Fruit fly (Drosophila melanogaster): ENCODE measurements around the gene Klp31E.

Gene Klp31E

dm6 chr2L:10430802-10431476 lies 17.1 kb downstream of the Klp31E start, which contains the start of the genes Bug22 and TfIIB (continued):
- TF ChIP-seq Nf-YB (GFP tag; optimal IDR thresholded peaks at IDR 0.05) = peak; percentile 51
- TF ChIP-seq Antp (GFP tag; optimal IDR thresholded peaks at IDR 0.05) = peak; percentile 71
- peak; percentile 70; the same call in 2 of the 3 replicates for TF ChIP-seq ken (GFP tag; IDR thresholded peaks at IDR 0.05)
- no peak for TF ChIP-seq ab (GFP tag; optimal IDR thresholded peaks at IDR 0.05)
- peak; percentile 23; the same call in 1 of the 2 replicates for TF ChIP-seq Oaz (GFP tag; IDR thresholded peaks at IDR 0.05)
- peak; percentile 60; the same call in 1 of the 3 replicates for TF ChIP-seq Optix (GFP tag; IDR thresholded peaks at IDR 0.05)
- peak; percentile 66 for TF ChIP-seq bab2 (GFP tag; optimal IDR thresholded peaks at IDR 0.05)
- peak; percentile 37 for TF ChIP-seq Asciz (GFP tag; optimal IDR thresholded peaks at IDR 0.05)
- TF ChIP-seq cad (GFP tag; optimal IDR thresholded peaks at IDR 0.05) = no peak
- peak; percentile 74 for TF ChIP-seq Meics (GFP tag; optimal IDR thresholded peaks at IDR 0.05)
- peak; percentile 39; the same call in 1 of the 2 replicates for TF ChIP-seq wdn (GFP tag; IDR thresholded peaks at IDR 0.05)
- TF ChIP-seq CG17612 (GFP tag; IDR thresholded peaks at IDR 0.05) = no peak
- peak; percentile 36 for TF ChIP-seq kay (GFP tag; optimal IDR thresholded peaks at IDR 0.05)
- TF ChIP-seq fd64A (GFP tag; optimal IDR thresholded peaks at IDR 0.05) = no peak
- peak; percentile 26 for TF ChIP-seq Hmx (GFP tag; optimal IDR thresholded peaks at IDR 0.05)
- peak; percentile 71 for TF ChIP-seq shn (GFP tag; optimal IDR thresholded peaks at IDR 0.05)
- peak; percentile 30 for TF ChIP-seq HLHmδ (GFP tag; optimal IDR thresholded peaks at IDR 0.05)
- peak; percentile 34 for TF ChIP-seq CG9437 (GFP tag; optimal IDR thresholded peaks at IDR 0.05)
- no peak for TF ChIP-seq CG11398 (GFP tag; optimal IDR thresholded peaks at IDR 0.05)
- no peak for TF ChIP-seq CG10321 (GFP tag; IDR thresholded peaks at IDR 0.05)
- peak; percentile 74 for TF ChIP-seq dm (GFP tag; optimal IDR thresholded peaks at IDR 0.05)
- TF ChIP-seq Elba2 (GFP tag; optimal IDR thresholded peaks at IDR 0.05) = peak; percentile 87
- no peak for TF ChIP-seq grn (GFP tag; optimal IDR thresholded peaks at IDR 0.05)
- TF ChIP-seq CG6175 (GFP tag; IDR thresholded peaks at IDR 0.05) = no peak
- no peak for TF ChIP-seq CG4707 (GFP tag; optimal IDR thresholded peaks at IDR 0.05)
- no peak for TF ChIP-seq da (GFP tag; optimal IDR thresholded peaks at IDR 0.05)
- TF ChIP-seq CG9932 (GFP tag; IDR thresholded peaks at IDR 0.05) = peak; percentile 80
- peak; percentile 45 for TF ChIP-seq mirr (GFP tag; optimal IDR thresholded peaks at IDR 0.05)
- no peak for TF ChIP-seq ham (GFP tag; IDR thresholded peaks at IDR 0.05)
- TF ChIP-seq CG4820 (GFP tag; optimal IDR thresholded peaks at IDR 0.05) = peak; percentile 99
- peak; percentile 71 for TF ChIP-seq CG12942 (GFP tag; optimal IDR thresholded peaks at IDR 0.05)
- no peak for TF ChIP-seq gcm2 (GFP tag; optimal IDR thresholded peaks at IDR 0.05)
- TF ChIP-seq Oli (tag; optimal IDR thresholded peaks at IDR 0.05) = no peak
- TF ChIP-seq sim (GFP tag; IDR thresholded peaks at IDR 0.05) = no peak
- no peak for TF ChIP-seq CG8359 (GFP tag; optimal IDR thresholded peaks at IDR 0.05; ENCODE audit: borderline replicate concordance)
- TF ChIP-seq gce (GFP tag; IDR thresholded peaks at IDR 0.05) = no peak
- TF ChIP-seq Neu2 (GFP tag; optimal IDR thresholded peaks at IDR 0.05; ENCODE audit: borderline replicate concordance) = no peak
- peak; percentile 71 for TF ChIP-seq CG15514 (GFP tag; optimal IDR thresholded peaks at IDR 0.05)
- TF ChIP-seq CG8765 (GFP tag; IDR thresholded peaks at IDR 0.05) = no peak
- TF ChIP-seq corto (GFP tag; optimal IDR thresholded peaks at IDR 0.05) = no peak
- TF ChIP-seq Hsf (GFP tag; optimal IDR thresholded peaks at IDR 0.05) = peak; percentile 74
- TF ChIP-seq CG18599 (GFP tag; optimal IDR thresholded peaks at IDR 0.05) = no peak
- peak; percentile 82 for TF ChIP-seq NfI (GFP tag; optimal IDR thresholded peaks at IDR 0.05)
- TF ChIP-seq CG1529 (GFP tag; optimal IDR thresholded peaks at IDR 0.05) = peak; percentile 6
- TF ChIP-seq YL-1 (GFP tag; optimal IDR thresholded peaks at IDR 0.05) = peak; percentile 34
- no peak for TF ChIP-seq Vsx1 (GFP tag; optimal IDR thresholded peaks at IDR 0.05)
- no peak for TF ChIP-seq Blimp-1 (GFP tag; optimal IDR thresholded peaks at IDR 0.05)
- TF ChIP-seq sisA (GFP tag; IDR thresholded peaks at IDR 0.05) = peak; percentile 51
- peak; percentile 52 for TF ChIP-seq ems (GFP tag; optimal IDR thresholded peaks at IDR 0.05)
- TF ChIP-seq slbo (GFP tag; IDR thresholded peaks at IDR 0.05) = peak; percentile 86
- peak; percentile 37 for TF ChIP-seq CG10462 (GFP tag; optimal IDR thresholded peaks at IDR 0.05)

Data from whole organism, embryonic.